Fruit fly (Drosophila melanogaster): ENCODE data around the gene Art3.

Gene Art3

DNA sequence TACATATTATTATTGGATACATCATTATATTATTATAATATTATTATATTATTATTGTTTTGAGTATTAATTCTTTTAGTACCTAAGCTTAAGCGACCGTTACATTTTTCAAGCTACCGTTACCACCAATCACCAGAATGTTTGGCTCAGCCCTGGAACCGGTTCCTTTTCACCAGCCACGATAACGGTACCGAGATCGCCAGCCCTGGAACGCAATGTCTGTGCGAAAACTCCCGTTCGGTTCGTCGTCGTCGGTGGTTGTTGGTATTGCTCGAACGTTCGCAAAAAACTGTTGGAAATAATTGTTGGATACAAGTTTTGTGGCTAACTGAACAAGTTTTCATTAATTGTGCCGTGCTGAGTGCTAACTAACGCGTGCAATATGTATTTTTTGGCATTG lies 20.5 kb upstream of the Art3 start, which contains the start of gene CG42404:
Gene CG42404, plus strand, starts transcription at position 360 of the 400 bp plus-strand sequence.
- TF ChIP-seq CG32264 (GFP tag; optimal IDR thresholded peaks at IDR 0.05) (no peak), N (GFP tag; optimal IDR thresholded peaks at IDR 0.05) (no peak), Jra (GFP tag; optimal IDR thresholded peaks at IDR 0.05) (no peak), HLH106 (tag; optimal IDR thresholded peaks at IDR 0.05) (no peak), Vsx2 (GFP tag; optimal IDR thresholded peaks at IDR 0.05; ENCODE audit: partially characterized antibody) (no peak), Hnf4 (GFP tag; optimal IDR thresholded peaks at IDR 0.05) (no peak)

dm6 chr3R:15249037-15249436 lies 19.8 kb upstream of the Art3 start, which contains the start of gene Amt:
TSS of gene Amt (minus strand) at chr3R:15249137.
- no peak for TF ChIP-seq br (GFP tag; optimal IDR thresholded peaks at IDR 0.05)
- no peak for TF ChIP-seq sage (GFP tag; optimal IDR thresholded peaks at IDR 0.05)
- TF ChIP-seq HLH106 (tag; optimal IDR thresholded peaks at IDR 0.05) = no peak
- TF ChIP-seq psq (GFP tag; optimal IDR thresholded peaks at IDR 0.05) = no peak
- no peak for TF ChIP-seq CG32264 (GFP tag; optimal IDR thresholded peaks at IDR 0.05)

dm6 chr3R:15246601-15247000 lies 17.4 kb upstream of the Art3 start:
- TF ChIP-seq usp (GFP tag; optimal IDR thresholded peaks at IDR 0.05) (no peak), Myc (optimal IDR thresholded peaks at IDR 0.05) (no peak), Vsx2 (GFP tag; optimal IDR thresholded peaks at IDR 0.05; ENCODE audit: partially characterized antibody) (no peak), dl (GFP tag; optimal IDR thresholded peaks at IDR 0.05; ENCODE audit: insufficient read depth in 1 of 2, partially characterized antibody in 2 of 2) (no peak), jim (GFP tag; optimal IDR thresholded peaks at IDR 0.05) (no peak), Rel (GFP tag; optimal IDR thresholded peaks at IDR 0.05) (no peak), Rel (tag; optimal IDR thresholded peaks at IDR 0.05) (peak; percentile 98), sage (GFP tag; optimal IDR thresholded peaks at IDR 0.05) (no peak), N (GFP tag; optimal IDR thresholded peaks at IDR 0.05) (no peak), h (GFP tag; optimal IDR thresholded peaks at IDR 0.05) (peak; percentile 7), foxo (GFP tag; optimal IDR thresholded peaks at IDR 0.05) (peak in 1 of 2 experiments; percentile 22), br (GFP tag; optimal IDR thresholded peaks at IDR 0.05) (peak; percentile 4), fru (GFP tag; optimal IDR thresholded peaks at IDR 0.05) (no peak), tai (GFP tag; optimal IDR thresholded peaks at IDR 0.05) (no peak), OdsH (GFP tag; optimal IDR thresholded peaks at IDR 0.05) (no peak), Hr78 (GFP tag; optimal IDR thresholded peaks at IDR 0.05) (no peak), GATAd (GFP tag; optimal IDR thresholded peaks at IDR 0.05) (no peak), rgr (GFP tag; optimal IDR thresholded peaks at IDR 0.05) (no peak), brk (GFP tag; optimal IDR thresholded peaks at IDR 0.05) (no peak), Sp1 (GFP tag; optimal IDR thresholded peaks at IDR 0.05) (peak; percentile 8), lola (GFP tag; optimal IDR thresholded peaks at IDR 0.05) (no peak), ey (GFP tag; optimal IDR thresholded peaks at IDR 0.05) (no peak), Abd-B (GFP tag; optimal IDR thresholded peaks at IDR 0.05) (no peak), CG9705 (GFP tag; optimal IDR thresholded peaks at IDR 0.05) (no peak), Jra (GFP tag; optimal IDR thresholded peaks at IDR 0.05) (peak; percentile 9), Dfd (GFP tag; optimal IDR thresholded peaks at IDR 0.05) (no peak)

dm6 chr3R:15243452-15243851 lies 14.2 kb upstream of the Art3 start:
- TF ChIP-seq woc (GFP tag; optimal IDR thresholded peaks at IDR 0.05) (no peak), ey (GFP tag; optimal IDR thresholded peaks at IDR 0.05) (peak; percentile 4), Jra (GFP tag; optimal IDR thresholded peaks at IDR 0.05) (peak; percentile 33), Dif (GFP tag; optimal IDR thresholded peaks at IDR 0.05; ENCODE audit: partially characterized antibody) (peak; percentile 48), CG32264 (GFP tag; optimal IDR thresholded peaks at IDR 0.05) (peak; percentile 30), rgr (GFP tag; optimal IDR thresholded peaks at IDR 0.05) (peak; percentile 13), h (GFP tag; optimal IDR thresholded peaks at IDR 0.05) (peak; percentile 63), brk (GFP tag; optimal IDR thresholded peaks at IDR 0.05) (peak; percentile 34), Rel (GFP tag; optimal IDR thresholded peaks at IDR 0.05) (peak; percentile 9), Rel (tag; optimal IDR thresholded peaks at IDR 0.05) (peak; percentile 34), sage (GFP tag; optimal IDR thresholded peaks at IDR 0.05) (peak; percentile 60), Mio (GFP tag; optimal IDR thresholded peaks at IDR 0.05) (no peak), Myc (optimal IDR thresholded peaks at IDR 0.05) (peak; percentile 56), usp (GFP tag; optimal IDR thresholded peaks at IDR 0.05) (no peak), psq (GFP tag; optimal IDR thresholded peaks at IDR 0.05) (no peak), jim (GFP tag; optimal IDR thresholded peaks at IDR 0.05) (no peak), fru (GFP tag; optimal IDR thresholded peaks at IDR 0.05) (peak; percentile 0), Hr78 (GFP tag; optimal IDR thresholded peaks at IDR 0.05) (peak; percentile 29), N (GFP tag; optimal IDR thresholded peaks at IDR 0.05) (peak; percentile 69)

All from whole organism, wandering third instar larva.